Fruit fly (Drosophila melanogaster): ENCODE results near the gene Rap1.
A peak's percentile ranks its signal among the peaks of the same experiment; 100 is the strongest.

The Rap1 gene

dm6 chr3L:1886125-1886544, 24.1 kb upstream of the Rap1 start (continued):
- TF ChIP-seq en (GFP tag; optimal IDR thresholded peaks at IDR 0.05) (peak; percentile 78), CG10431 (GFP tag; optimal IDR thresholded peaks at IDR 0.05) (no peak), ato (GFP tag; IDR thresholded peaks at IDR 0.05; ENCODE audit: partially characterized antibody) (no peak), ranshi (GFP tag; IDR thresholded peaks at IDR 0.05) (peak; percentile 79), Sox100B (GFP tag; optimal IDR thresholded peaks at IDR 0.05) (peak; percentile 82), al (GFP tag; IDR thresholded peaks at IDR 0.05) (peak; percentile 32; the same call in 1 of the 2 replicates), disco-r (GFP tag; optimal IDR thresholded peaks at IDR 0.05) (peak; percentile 75), CG11093 (GFP tag; IDR thresholded peaks at IDR 0.05) (peak; percentile 64; the same call in 2 of the 3 replicates), CG11398 (GFP tag; optimal IDR thresholded peaks at IDR 0.05) (peak; percentile 78), cwo (GFP tag; optimal IDR thresholded peaks at IDR 0.05) (peak; percentile 41), H15 (GFP tag; IDR thresholded peaks at IDR 0.05) (peak; percentile 80), CG31224 (GFP tag; IDR thresholded peaks at IDR 0.05) (peak; percentile 59), CG12236 (GFP tag; optimal IDR thresholded peaks at IDR 0.05) (peak; percentile 75), CG8944 (GFP tag; optimal IDR thresholded peaks at IDR 0.05) (peak; percentile 74), Lhr (GFP tag; optimal IDR thresholded peaks at IDR 0.05) (peak; percentile 64), CG14710 (tag; optimal IDR thresholded peaks at IDR 0.05) (peak; percentile 87), CG8478 (optimal IDR thresholded peaks at IDR 0.05) (no peak), Hr39 (optimal IDR thresholded peaks at IDR 0.05) (no peak), CG9215 (GFP tag; IDR thresholded peaks at IDR 0.05) (no peak; the same call in 1 of the 2 replicates), Asciz (GFP tag; optimal IDR thresholded peaks at IDR 0.05) (peak; percentile 85), Neu2 (GFP tag; optimal IDR thresholded peaks at IDR 0.05; ENCODE audit: borderline replicate concordance) (peak; percentile 65), CG5953 (GFP tag; IDR thresholded peaks at IDR 0.05) (peak; percentile 77), ci (GFP tag; IDR thresholded peaks at IDR 0.05) (peak; percentile 96), CG33213 (GFP tag; optimal IDR thresholded peaks at IDR 0.05) (peak; percentile 78), CG12155 (GFP tag; optimal IDR thresholded peaks at IDR 0.05) (peak; percentile 51), CG2712 (tag; optimal IDR thresholded peaks at IDR 0.05) (peak; percentile 91), trem (tag; optimal IDR thresholded peaks at IDR 0.05) (peak; percentile 83), Dek (tag; optimal IDR thresholded peaks at IDR 0.05) (peak; percentile 27), dan (GFP tag; IDR thresholded peaks at IDR 0.05) (peak; percentile 78), CG17802 (tag; optimal IDR thresholded peaks at IDR 0.05) (peak; percentile 62), CG4617 (GFP tag; optimal IDR thresholded peaks at IDR 0.05; ENCODE audit: borderline replicate concordance) (peak; percentile 32), onecut (GFP tag; IDR thresholded peaks at IDR 0.05) (peak; percentile 78), vvl (GFP tag; IDR thresholded peaks at IDR 0.05) (peak; percentile 90), CG6854 (GFP tag; optimal IDR thresholded peaks at IDR 0.05) (no peak), aop (GFP tag; IDR thresholded peaks at IDR 0.05) (peak; percentile 63), sr (GFP tag; IDR thresholded peaks at IDR 0.05) (peak; percentile 42; the same call in 1 of the 3 replicates), crol (GFP tag; IDR thresholded peaks at IDR 0.05) (no peak), Side (GFP tag; optimal IDR thresholded peaks at IDR 0.05) (peak; percentile 73), CG30020 (tag; optimal IDR thresholded peaks at IDR 0.05) (peak; percentile 34), ftz-f1 (GFP tag; optimal IDR thresholded peaks at IDR 0.05) (no peak), CG13123 (GFP tag; optimal IDR thresholded peaks at IDR 0.05) (peak; percentile 58), CG3838 (GFP tag; optimal IDR thresholded peaks at IDR 0.05) (peak; percentile 57), dmrt99B (tag; optimal IDR thresholded peaks at IDR 0.05) (peak; percentile 91), tap (tag; optimal IDR thresholded peaks at IDR 0.05) (peak; percentile 90), ewg (GFP tag; optimal IDR thresholded peaks at IDR 0.05) (peak; percentile 83), sc (optimal IDR thresholded peaks at IDR 0.05) (no peak), sc (GFP tag; optimal IDR thresholded peaks at IDR 0.05) (peak; percentile 78), row (GFP tag; IDR thresholded peaks at IDR 0.05) (peak; percentile 81), CG16863 (GFP tag; optimal IDR thresholded peaks at IDR 0.05) (peak; percentile 89), CG32767 (GFP tag; IDR thresholded peaks at IDR 0.05) (peak; percentile 80), crc (GFP tag; optimal IDR thresholded peaks at IDR 0.05) (peak; percentile 40), corto (GFP tag; optimal IDR thresholded peaks at IDR 0.05) (peak; percentile 82)

All from whole organism, embryonic.